Worm (Caenorhabditis elegans) whole organism, L2 larva: ENCODE results near the gene zipt-3.

ENCODE experiments used
- blmp-1 ChIP-seq: sonication (generic microtip); optimal IDR thresholded peaks from 2 replicates; lab custom pipeline; 2017; ENCODE audit warnings: missing genetic modification characterization, mild to moderate bottlenecking, missing compliant biosample characterization, antibody characterized with exemption, moderate library complexity; ENCODE audit not compliant: insufficient read depth
- egl-27 ChIP-seq: sonication (generic microtip); optimal IDR thresholded peaks from 3 replicates; lab custom pipeline; 2017; ENCODE audit warnings: missing biosample characterization, missing genetic modification reagents, missing genetic modification characterization
- elt-1 ChIP-seq: fragments of 150-350 bp; optimal IDR thresholded peaks from 2 replicates; lab custom pipeline; 2014; ENCODE audit warnings: missing biosample characterization, missing genetic modification characterization
- elt-3 ChIP-seq: sonication (generic microtip); optimal IDR thresholded peaks from 2 replicates; lab custom pipeline; 2017; ENCODE audit warnings: missing biosample characterization, missing genetic modification characterization
- lin-11 ChIP-seq: fragments of 150-350 bp; sonication (generic microtip); optimal IDR thresholded peaks from 2 replicates; lab custom pipeline; 2014; ENCODE audit warnings: missing biosample characterization, missing genetic modification characterization, inconsistent platforms, mixed read lengths
- lin-39 ChIP-seq: fragments of 150-350 bp; optimal IDR thresholded peaks from 2 replicates; lab custom pipeline; 2014; ENCODE audit warnings: missing biosample characterization, missing genetic modification reagents, missing genetic modification characterization
- nhr-10 ChIP-seq: sonication (generic microtip); optimal IDR thresholded peaks from 2 replicates; lab custom pipeline; 2017; ENCODE audit warnings: missing biosample characterization, missing genetic modification characterization
- nhr-77 ChIP-seq: fragments of 150-350 bp; optimal IDR thresholded peaks from 2 replicates; lab custom pipeline; 2014; ENCODE audit warnings: missing biosample characterization, missing genetic modification characterization
- sem-4 ChIP-seq: fragments of 150-350 bp; optimal IDR thresholded peaks from 2 replicates; lab custom pipeline; 2014; ENCODE audit warnings: missing biosample characterization, missing genetic modification reagents, missing genetic modification characterization
- unc-62 ChIP-seq: fragments of 150-350 bp; optimal IDR thresholded peaks from 2 replicates; lab custom pipeline; 2014; ENCODE audit warnings: missing biosample characterization, missing genetic modification reagents, missing genetic modification characterization
- zag-1 ChIP-seq: fragments of 150-350 bp; optimal IDR thresholded peaks from 2 replicates; lab custom pipeline; 2014; ENCODE audit warnings: missing biosample characterization, missing genetic modification characterization
- ztf-11 ChIP-seq: sonication (generic microtip); optimal IDR thresholded peaks from 2 replicates; lab custom pipeline; 2017; ENCODE audit warnings: missing biosample characterization, missing genetic modification characterization

DNA sequence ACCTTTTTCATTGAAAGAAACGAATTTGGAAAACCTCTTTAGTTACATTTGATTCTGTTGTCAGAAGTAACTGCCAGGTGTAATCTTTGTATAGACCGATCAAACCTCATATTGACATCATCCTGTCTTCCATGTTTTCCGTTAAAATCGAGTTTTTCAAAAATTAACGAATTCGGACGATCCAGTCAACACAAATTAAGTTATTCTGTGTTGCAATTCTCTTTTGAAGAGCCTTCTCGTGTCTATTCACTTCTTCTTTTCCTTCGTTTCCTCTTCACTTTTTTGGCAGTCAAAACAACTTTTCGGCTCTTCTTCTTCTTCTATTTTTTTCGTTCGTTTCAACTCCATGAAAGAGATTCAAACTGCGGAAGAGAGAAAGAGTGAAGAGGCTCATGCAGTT lies 9.8 kb upstream of the zipt-3 start:
- TF ChIP-seq unc-62 (GFP tag; lab: Kevin White, UChicago): no peak
- peak; percentile 38 for TF ChIP-seq sem-4
- TF ChIP-seq elt-1 (tag; lab: Kevin White, UChicago): no peak
- TF ChIP-seq lin-39 (tag; lab: Kevin White, UChicago): no peak
- no peak for TF ChIP-seq nhr-10 (tag; lab: Kevin White, UChicago)
- TF ChIP-seq zag-1 (tag; lab: Kevin White, UChicago): no peak
- no peak for TF ChIP-seq elt-3 (tag; lab: Kevin White, UChicago)
- TF ChIP-seq blmp-1 (tag; lab: Kevin White, UChicago): no peak
- TF ChIP-seq egl-27 (tag; lab: Kevin White, UChicago): no peak
- no peak for TF ChIP-seq nhr-77 (tag; lab: Kevin White, UChicago)
- TF ChIP-seq lin-11 (tag; lab: Kevin White, UChicago): no peak
- TF ChIP-seq ztf-11 (tag; lab: Kevin White, UChicago): no peak
